Fruit fly (Drosophila melanogaster) Kc167 (cell line): ENCODE measurements around the gene Sf3b3.

Experiments
- Sin3A ChIP-seq: fragments of >200 bp; optimal IDR thresholded peaks from 2 replicates; lab custom pipeline; 2018; ENCODE audit warnings: missing external identifiers
- h ChIP-seq: fragments of >200 bp; optimal IDR thresholded peaks from 3 replicates; lab custom pipeline; 2018; ENCODE audit warnings: missing external identifiers

DNA sequence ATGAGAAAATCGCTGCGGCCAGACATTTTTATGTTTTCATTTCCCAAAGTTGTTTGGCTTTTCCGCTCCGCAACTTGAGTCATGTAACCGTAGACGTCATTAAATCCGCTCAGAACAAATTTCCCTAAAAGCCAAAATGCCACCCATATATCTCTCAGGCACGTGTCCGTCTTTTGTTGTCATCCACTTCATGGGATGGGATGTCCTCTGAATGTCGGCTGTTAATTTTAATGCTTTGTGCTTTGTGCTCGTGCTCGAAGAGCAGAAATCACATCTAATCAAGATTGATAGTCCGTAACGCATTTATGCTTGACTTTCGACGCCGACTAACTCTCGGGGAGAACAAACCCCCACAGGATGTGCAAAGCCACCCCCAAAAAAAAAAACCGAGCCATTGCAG lies 38.2 kb downstream of the Sf3b3 start:
- no peak for TF ChIP-seq h
- TF ChIP-seq Sin3A: no peak
